Fruit fly (Drosophila melanogaster) whole organism: ENCODE measurements around the gene CG13295.

Experiments used
- EcR ChIP-seq, 2 experiments: fragments of >200 bp; optimal IDR thresholded peaks; 2 replicates each; lab custom pipeline; 2017; ENCODE audit warnings: missing biosample characterization in 2 of 2, missing genetic modification characterization in 2 of 2, missing genetic modification reagents in 2 of 2
- pan ChIP-seq: fragments of >200 bp; optimal IDR thresholded peaks from 2 replicates; lab custom pipeline; 2017
- usp ChIP-seq: fragments of >200 bp; optimal IDR thresholded peaks from 2 replicates; lab custom pipeline; 2017; ENCODE audit warnings: missing biosample characterization, missing genetic modification characterization, mixed read lengths

DNA sequence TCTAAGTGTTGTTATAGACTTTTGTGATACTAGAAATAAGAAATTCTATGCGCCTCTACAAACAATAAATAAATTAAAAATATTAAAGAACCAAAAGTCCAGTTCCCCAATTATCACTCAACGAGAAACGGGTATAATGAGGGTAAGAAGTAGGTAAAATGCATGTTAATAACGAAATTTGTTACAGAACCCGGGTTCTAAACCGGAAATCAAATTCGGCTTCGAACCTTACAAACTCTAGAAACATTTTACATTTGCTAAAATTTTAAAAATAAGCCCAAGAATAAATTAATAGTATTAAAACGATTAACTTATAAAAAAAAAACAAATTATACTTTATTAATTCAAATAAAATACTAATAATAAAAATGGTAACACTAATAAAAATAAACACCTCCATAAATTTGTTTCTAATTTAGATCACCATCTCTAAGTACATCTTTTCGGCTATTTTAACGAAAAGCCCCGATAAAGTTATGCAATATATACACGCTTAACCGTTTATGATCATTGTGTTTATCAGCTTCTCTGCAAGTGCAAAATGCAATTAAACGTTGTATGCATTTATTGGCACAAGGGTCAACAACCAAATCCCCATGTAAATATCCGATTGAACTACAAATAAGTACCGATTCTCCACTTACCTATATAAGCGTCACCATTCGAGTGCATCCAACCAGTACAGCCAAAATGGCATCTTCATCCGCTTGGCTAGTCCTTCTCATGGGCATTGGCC, 3.4 kb downstream of the CG13295 start, which contains the start of gene CG6602:
- TF ChIP-seq EcR (GFP tag; optimal IDR thresholded peaks at IDR 0.05; lab: Kevin White, UChicago) (no peak), pan (lab: Kevin White, UChicago) (no peak), usp (GFP tag; lab: Kevin White, UChicago) (no peak)
